Fruit fly (Drosophila melanogaster) whole organism, embryonic: ENCODE data around the gene put.

ENCODE experiments used
- Abd-B ChIP-seq: fragments of 200-800 bp; sonication (Bioruptor generic); optimal IDR thresholded peaks from 2 replicates; lab custom pipeline; 2018; ENCODE audit warnings: missing biosample characterization, mild to moderate bottlenecking, missing genetic modification characterization, moderate library complexity
- CG11247 ChIP-seq: fragments of 200-800 bp; sonication (Bioruptor generic); IDR thresholded peaks from 2 replicates; pipeline ENCODE4 v1.3.6; 2022; ENCODE audit warnings: missing biosample characterization, missing genetic modification characterization
- CG11560 ChIP-seq: fragments of 200-800 bp; sonication (Bioruptor generic); IDR thresholded peaks from 3 replicates; pipeline ENCODE4 v1.3.6; 2022; ENCODE audit warnings: missing biosample characterization, missing genetic modification characterization
- CG13287 ChIP-seq: fragments of 200-800 bp; sonication (Bioruptor generic); IDR thresholded peaks from 2 replicates; pipeline ENCODE4 v1.3.6; 2022; ENCODE audit warnings: missing biosample characterization, missing genetic modification characterization; ENCODE audit not compliant: partially characterized antibody
- CG14667 ChIP-seq: fragments of 200-800 bp; sonication (Bioruptor generic); IDR thresholded peaks from 2 replicates; pipeline ENCODE4 v1.3.6; 2022; ENCODE audit warnings: missing biosample characterization, missing genetic modification characterization
- CG15514 ChIP-seq: fragments of 200-800 bp; sonication (Bioruptor generic); optimal IDR thresholded peaks from 3 replicates; lab custom pipeline; 2017; ENCODE audit warnings: missing biosample characterization, missing genetic modification characterization, mild to moderate bottlenecking, moderate library complexity, missing genetic modification reagents
- CG15696 ChIP-seq: fragments of 200-800 bp; sonication (Bioruptor generic); optimal IDR thresholded peaks from 2 replicates; lab custom pipeline; 2019; ENCODE audit warnings: missing biosample characterization, mild to moderate bottlenecking, missing genetic modification characterization, moderate library complexity
- CG16815 ChIP-seq: fragments of 200-800 bp; sonication (Bioruptor generic); optimal IDR thresholded peaks from 3 replicates; lab custom pipeline; 2017; ENCODE audit warnings: missing biosample characterization, mild to moderate bottlenecking, missing genetic modification characterization
- CG17328 ChIP-seq: fragments of 200-800 bp; sonication (Bioruptor generic); IDR thresholded peaks from 2 replicates; pipeline ENCODE4 v1.3.6; 2022; ENCODE audit warnings: missing biosample characterization, missing genetic modification characterization
- CG18476 ChIP-seq: fragments of 200-800 bp; sonication (Bioruptor generic); optimal IDR thresholded peaks from 2 replicates; lab custom pipeline; 2016; ENCODE audit warnings: missing biosample characterization, mild to moderate bottlenecking, missing genetic modification characterization
- CG18619 ChIP-seq: fragments of 200-800 bp; sonication (Bioruptor generic); optimal IDR thresholded peaks from 3 replicates; lab custom pipeline; 2017; ENCODE audit warnings: missing biosample characterization, mild to moderate bottlenecking, missing genetic modification characterization
- CG2712 ChIP-seq: fragments of 200-800 bp; optimal IDR thresholded peaks from 3 replicates; lab custom pipeline; 2019; ENCODE audit warnings: missing biosample characterization, mild to moderate bottlenecking, missing genetic modification characterization, moderate library complexity
- CG32772 ChIP-seq: fragments of 200-800 bp; sonication (Bioruptor generic); IDR thresholded peaks from 2 replicates; pipeline ENCODE4 v1.3.6; 2022; ENCODE audit warnings: missing biosample characterization, missing genetic modification characterization
- CG34224 ChIP-seq: fragments of 200-800 bp; sonication (Bioruptor generic); IDR thresholded peaks from 3 replicates; pipeline ENCODE4 v1.3.6; 2022; ENCODE audit warnings: missing biosample characterization, missing genetic modification characterization; ENCODE audit not compliant: partially characterized antibody
- CG34422 ChIP-seq: fragments of 200-800 bp; sonication (Bioruptor generic); IDR thresholded peaks from 3 replicates; pipeline ENCODE4 v1.3.6; 2022; ENCODE audit warnings: missing biosample characterization, missing genetic modification characterization
- CG4360 ChIP-seq: fragments of 200-800 bp; sonication (Bioruptor generic); IDR thresholded peaks from 2 replicates; pipeline ENCODE4 v1.3.6; 2022; ENCODE audit warnings: missing biosample characterization, missing genetic modification characterization
- CG4424 ChIP-seq: fragments of 200-800 bp; sonication (Bioruptor generic); optimal IDR thresholded peaks from 3 replicates; lab custom pipeline; 2016; ENCODE audit warnings: missing biosample characterization, missing genetic modification characterization
- CG7928 ChIP-seq: fragments of 200-800 bp; sonication (Bioruptor generic); optimal IDR thresholded peaks from 2 replicates; lab custom pipeline; 2017; ENCODE audit warnings: missing biosample characterization, mild to moderate bottlenecking, missing genetic modification characterization
- CG8944 ChIP-seq: fragments of 200-800 bp; sonication (Bioruptor generic); optimal IDR thresholded peaks from 3 replicates; lab custom pipeline; 2016; ENCODE audit warnings: missing biosample characterization, missing genetic modification characterization
- GATAe ChIP-seq: fragments of 200-800 bp; sonication (Bioruptor generic); conservative IDR thresholded peaks from 2 replicates; pipeline ENCODE4 v1.3.6; 2022; ENCODE audit warnings: missing biosample characterization, missing genetic modification characterization
- HLH54F ChIP-seq: fragments of 200-800 bp; sonication (Bioruptor generic); optimal IDR thresholded peaks from 3 replicates; lab custom pipeline; 2016; ENCODE audit warnings: missing biosample characterization, missing genetic modification characterization
- Jarid2 ChIP-seq: fragments of 200-800 bp; sonication (Bioruptor generic); optimal IDR thresholded peaks from 3 replicates; lab custom pipeline; 2017; ENCODE audit warnings: mild to moderate bottlenecking, missing biosample characterization, missing genetic modification reagents, missing genetic modification characterization
- Lim3 ChIP-seq: fragments of 200-800 bp; sonication (Bioruptor generic); IDR thresholded peaks from 2 replicates; pipeline ENCODE4 v1.3.6; 2022; ENCODE audit warnings: missing biosample characterization, missing genetic modification characterization
- Med ChIP-seq: fragments of 200-800 bp; sonication (Bioruptor generic); peaks from one replicate; lab custom pipeline; 2016; ENCODE audit warnings: missing biosample characterization, missing genetic modification characterization, mild to moderate bottlenecking, inconsistent platforms, moderate library complexity
- Myb ChIP-seq: fragments of 200-800 bp; sonication (Bioruptor generic); optimal IDR thresholded peaks from 2 replicates; lab custom pipeline; 2016; ENCODE audit warnings: missing biosample characterization, missing genetic modification characterization
- Nf-YC ChIP-seq: fragments of 200-800 bp; optimal IDR thresholded peaks from 3 replicates; lab custom pipeline; 2019; ENCODE audit warnings: missing biosample characterization, mild to moderate bottlenecking, missing genetic modification characterization, moderate library complexity
- Poxn ChIP-seq: fragments of 200-800 bp; sonication (Bioruptor generic); IDR thresholded peaks from 2 replicates; pipeline ENCODE4 v1.3.6; 2022; ENCODE audit warnings: missing biosample characterization, missing genetic modification characterization
- Ptx1 ChIP-seq: fragments of 200-800 bp; sonication (Bioruptor generic); IDR thresholded peaks from 2 replicates; pipeline ENCODE4 v1.3.6; 2022; ENCODE audit warnings: missing biosample characterization, missing genetic modification characterization
- Side ChIP-seq: fragments of 200-800 bp; sonication (Bioruptor generic); optimal IDR thresholded peaks from 2 replicates; lab custom pipeline; 2016; ENCODE audit warnings: missing biosample characterization, missing genetic modification characterization
- Sin3A ChIP-seq: fragments of >200 bp; optimal IDR thresholded peaks from 2 replicates; lab custom pipeline; 2018
- Sry-δ ChIP-seq: fragments of 200-800 bp; sonication (Bioruptor generic); optimal IDR thresholded peaks from 2 replicates; lab custom pipeline; 2016; ENCODE audit warnings: missing biosample characterization, missing genetic modification characterization
- TFAM ChIP-seq: fragments of 200-800 bp; sonication (Bioruptor generic); optimal IDR thresholded peaks from 2 replicates; lab custom pipeline; 2017; ENCODE audit warnings: missing biosample characterization, missing genetic modification characterization, inconsistent platforms
- ac ChIP-seq: fragments of 200-800 bp; sonication (Bioruptor generic); optimal IDR thresholded peaks from 3 replicates; lab custom pipeline; 2017; ENCODE audit warnings: missing biosample characterization, mild to moderate bottlenecking, missing genetic modification characterization
- ap ChIP-seq: fragments of 200-800 bp; sonication (Bioruptor generic); IDR thresholded peaks from 2 replicates; pipeline ENCODE4 v1.3.6; 2022; ENCODE audit warnings: missing biosample characterization, missing genetic modification characterization
- chinmo ChIP-seq: fragments of 200-800 bp; sonication (Bioruptor generic); IDR thresholded peaks from 4 replicates; pipeline ENCODE4 v1.3.6; 2022; ENCODE audit warnings: missing biosample characterization, missing genetic modification characterization; ENCODE audit not compliant: partially characterized antibody
- dati ChIP-seq: fragments of 200-800 bp; sonication (Bioruptor generic); IDR thresholded peaks from 2 replicates; pipeline ENCODE4 v1.3.6; 2022; ENCODE audit warnings: missing biosample characterization, missing genetic modification characterization
- disco-r ChIP-seq: fragments of 200-800 bp; sonication (Bioruptor generic); optimal IDR thresholded peaks from 2 replicates; lab custom pipeline; 2016; ENCODE audit warnings: missing biosample characterization, missing genetic modification characterization
- dysf ChIP-seq: fragments of 200-800 bp; sonication (Bioruptor generic); IDR thresholded peaks from 3 replicates; pipeline ENCODE4 v1.3.6; 2022; ENCODE audit warnings: missing biosample characterization, missing genetic modification characterization
- eve ChIP-seq, 2 experiments: fragments of >200 bp; optimal IDR thresholded peaks; 2 replicates each; lab custom pipeline; 2017; ENCODE audit warnings: missing biosample characterization in 2 of 2, missing genetic modification characterization in 2 of 2
- grn ChIP-seq: fragments of 200-800 bp; sonication (Bioruptor generic); optimal IDR thresholded peaks from 3 replicates; lab custom pipeline; 2017; ENCODE audit warnings: missing biosample characterization, missing genetic modification characterization
- jumu ChIP-seq: fragments of 200-800 bp; sonication (Bioruptor generic); optimal IDR thresholded peaks from 3 replicates; lab custom pipeline; 2016; ENCODE audit warnings: missing biosample characterization, missing genetic modification characterization
- klu ChIP-seq: fragments of 200-800 bp; sonication (Bioruptor generic); IDR thresholded peaks from 2 replicates; pipeline ENCODE4 v1.3.6; 2022; ENCODE audit warnings: missing biosample characterization, missing genetic modification characterization
- ranshi ChIP-seq: fragments of 200-800 bp; sonication (Bioruptor generic); IDR thresholded peaks from 2 replicates; pipeline ENCODE4 v1.3.6; 2022; ENCODE audit warnings: missing biosample characterization, missing genetic modification characterization
- sc ChIP-seq, 3 experiments: fragments of >200 bp in 2 of 3; fragments of 200-800 bp in 1 of 3; sonication (Bioruptor generic) in 1 of 3; optimal IDR thresholded peaks; 2 replicates in 2 of 3; 3 replicates in 1 of 3; lab custom pipeline; 2017; ENCODE audit warnings: mild to moderate bottlenecking in 1 of 3, missing biosample characterization in 1 of 3, missing genetic modification characterization in 1 of 3, missing genetic modification reagents in 1 of 3
- sd ChIP-seq: fragments of 200-800 bp; sonication (Bioruptor generic); optimal IDR thresholded peaks from 3 replicates; lab custom pipeline; 2018; ENCODE audit warnings: missing biosample characterization, mild to moderate bottlenecking, missing genetic modification characterization, moderate library complexity
- sqz ChIP-seq: fragments of 200-800 bp; sonication (Bioruptor generic); optimal IDR thresholded peaks from 3 replicates; lab custom pipeline; 2018; ENCODE audit warnings: missing biosample characterization, mild to moderate bottlenecking, missing genetic modification characterization
- stwl ChIP-seq: fragments of 200-800 bp; sonication (Bioruptor generic); optimal IDR thresholded peaks from 3 replicates; lab custom pipeline; 2018; ENCODE audit warnings: missing biosample characterization, mild to moderate bottlenecking, missing genetic modification characterization, moderate library complexity
- tin ChIP-seq: fragments of 200-800 bp; sonication (Bioruptor generic); optimal IDR thresholded peaks from 3 replicates; lab custom pipeline; 2016; ENCODE audit warnings: missing biosample characterization, missing genetic modification characterization
- twi ChIP-seq: fragments of 200-800 bp; optimal IDR thresholded peaks from 2 replicates; lab custom pipeline; 2019; ENCODE audit warnings: missing biosample characterization, mild to moderate bottlenecking, missing genetic modification characterization, moderate library complexity
- vvl ChIP-seq: fragments of 200-800 bp; sonication (Bioruptor generic); IDR thresholded peaks from 2 replicates; pipeline ENCODE4 v1.3.6; 2022; ENCODE audit warnings: missing biosample characterization, missing genetic modification characterization
- z ChIP-seq: fragments of 200-800 bp; sonication (Bioruptor generic); IDR thresholded peaks from 3 replicates; pipeline ENCODE4 v1.3.6; 2022; ENCODE audit warnings: missing biosample characterization, missing genetic modification characterization
- zen2 ChIP-seq: fragments of 200-800 bp; sonication (Bioruptor generic); IDR thresholded peaks from 3 replicates; pipeline ENCODE4 v1.3.6; 2022; ENCODE audit warnings: missing biosample characterization, missing genetic modification characterization; ENCODE audit not compliant: partially characterized antibody

put gene

DNA sequence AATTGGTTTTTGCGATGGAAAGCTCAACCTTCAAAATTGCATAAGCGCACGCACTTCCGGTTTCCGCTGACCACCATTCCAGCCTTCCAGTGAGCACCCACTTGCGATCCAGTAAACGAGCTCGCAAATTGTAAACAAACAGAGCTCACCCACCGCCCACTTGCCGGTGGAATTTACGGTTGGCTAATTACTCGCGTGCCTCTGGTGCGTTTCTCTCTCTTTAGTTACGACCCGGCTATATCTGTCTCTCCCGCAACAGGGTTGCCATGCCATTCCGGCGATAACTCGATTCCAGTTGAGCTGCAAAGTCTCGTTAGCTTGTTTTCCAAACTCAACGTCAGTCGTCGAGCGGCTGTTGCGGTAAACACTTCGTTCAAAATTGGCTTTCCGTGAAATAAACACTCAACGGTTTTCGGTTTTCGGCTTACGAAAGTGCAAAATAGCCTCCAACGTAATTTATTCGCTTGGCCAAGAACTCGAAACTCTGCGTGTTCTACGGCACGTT is 4.7 kb upstream of the put start, which contains the start of gene Cad88C (continued):
- TF ChIP-seq dati (GFP tag; lab: Robert Waterston, UW) (no peak), CG2712 (no peak), stwl (tag; lab: Kevin White, UChicago) (no peak), jumu (no peak), zen2 (GFP tag; lab: Robert Waterston, UW) (0 out of 3 replicates have a peak, but pooled peaks have one; percentile 36), klu (no peak), sqz (no peak), CG15696 (tag; lab: Kevin White, UChicago) (no peak), CG11247 (GFP tag; lab: Robert Waterston, UW) (no peak), CG4424 (GFP tag; lab: Kevin White, UChicago) (no peak), CG32772 (GFP tag; lab: Robert Waterston, UW) (no peak), CG8944 (GFP tag; lab: Kevin White, UChicago) (no peak), eve (GFP tag; optimal IDR thresholded peaks at IDR 0.05; lab: Kevin White, UChicago) (no peak), Jarid2 (GFP tag; lab: Kevin White, UChicago) (no peak), Ptx1 (no peak), GATAe (GFP tag; lab: Robert Waterston, UW) (no peak), grn (GFP tag; lab: Kevin White, UChicago) (no peak), Sin3A (no peak), CG34422 (0 out of 3 replicates have a peak, but pooled peaks have one; percentile 43), Med (GFP tag; lab: Kevin White, UChicago) (peak; percentile 56), vvl (GFP tag; lab: Robert Waterston, UW) (peak; percentile 24; the same call in 1 of the 2 replicates), dysf (GFP tag; lab: Robert Waterston, UW) (0 out of 3 replicates have a peak, but pooled peaks have one; percentile 5), TFAM (GFP tag; lab: Kevin White, UChicago) (no peak), CG18619 (GFP tag; lab: Kevin White, UChicago) (no peak), CG17328 (GFP tag; lab: Robert Waterston, UW) (0 out of 2 replicates have a peak, but pooled peaks have one; percentile 10), sc (optimal IDR thresholded peaks at IDR 0.05; lab: Kevin White, UChicago) (no peak), sc (GFP tag; optimal IDR thresholded peaks at IDR 0.05; lab: Kevin White, UChicago) (no peak), ap (no peak), Lim3 (GFP tag; lab: Robert Waterston, UW) (no peak), CG18476 (GFP tag; lab: Kevin White, UChicago) (no peak), Poxn (no peak), HLH54F (GFP tag; lab: Kevin White, UChicago) (no peak), chinmo (GFP tag; lab: Robert Waterston, UW) (peak; percentile 77; the same call in 1 of the 4 replicates), Abd-B (GFP tag; lab: Kevin White, UChicago) (no peak), Nf-YC (tag; lab: Kevin White, UChicago) (no peak), tin (GFP tag; lab: Kevin White, UChicago) (no peak), ac (GFP tag; lab: Kevin White, UChicago) (no peak), Myb (no peak), CG13287 (GFP tag; lab: Robert Waterston, UW) (0 out of 2 replicates have a peak, but pooled peaks have one; percentile 29)

DNA sequence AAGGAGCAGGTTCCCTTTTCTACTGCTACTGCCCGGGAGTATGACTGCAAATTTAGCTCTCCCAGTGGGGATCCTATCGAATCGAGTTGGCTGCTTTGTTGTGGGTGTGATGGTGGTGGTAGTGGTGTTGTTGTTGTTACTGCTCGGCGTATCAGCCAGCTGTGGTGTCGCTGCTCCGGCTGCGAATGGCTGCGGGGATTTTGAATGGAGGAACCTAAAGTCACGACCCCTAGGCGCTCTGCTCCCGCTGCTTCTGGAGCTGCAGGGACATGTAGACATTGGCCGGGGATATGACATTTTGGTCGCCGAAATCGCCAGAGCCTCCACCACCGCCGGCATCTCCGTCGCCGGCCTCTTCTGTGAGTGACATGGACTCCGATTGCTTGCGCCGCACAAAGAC is 1.3 kb upstream of the put start:
- TF ChIP-seq CG15514 (GFP tag; lab: Kevin White, UChicago), result no peak
- no peak for TF ChIP-seq CG7928
- no peak for TF ChIP-seq Side
- no peak for TF ChIP-seq sd (tag; lab: Kevin White, UChicago)
- TF ChIP-seq disco-r, result no peak
- TF ChIP-seq twi (tag; lab: Kevin White, UChicago), result no peak
- no peak for TF ChIP-seq CG34224 (GFP tag; lab: Robert Waterston, UW)
- no peak for TF ChIP-seq Sry-δ (GFP tag; lab: Kevin White, UChicago)
- TF ChIP-seq CG11560, result no peak
- TF ChIP-seq sqz, result no peak
- TF ChIP-seq ranshi, result no peak
- 0 out of 3 replicates have a peak, but pooled peaks have one; percentile 21 for TF ChIP-seq z (GFP tag; lab: Robert Waterston, UW)
- TF ChIP-seq CG16815 (GFP tag; lab: Kevin White, UChicago), result no peak
- no peak for TF ChIP-seq Med (GFP tag; lab: Kevin White, UChicago)
- no peak for TF ChIP-seq CG14667 (GFP tag; lab: Robert Waterston, UW)
- peak; percentile 49 for TF ChIP-seq CG4360 (GFP tag; lab: Robert Waterston, UW)
